Worm (Caenorhabditis elegans): ENCODE measurements around the gene srw-76.

The srw-76 gene

DNA sequence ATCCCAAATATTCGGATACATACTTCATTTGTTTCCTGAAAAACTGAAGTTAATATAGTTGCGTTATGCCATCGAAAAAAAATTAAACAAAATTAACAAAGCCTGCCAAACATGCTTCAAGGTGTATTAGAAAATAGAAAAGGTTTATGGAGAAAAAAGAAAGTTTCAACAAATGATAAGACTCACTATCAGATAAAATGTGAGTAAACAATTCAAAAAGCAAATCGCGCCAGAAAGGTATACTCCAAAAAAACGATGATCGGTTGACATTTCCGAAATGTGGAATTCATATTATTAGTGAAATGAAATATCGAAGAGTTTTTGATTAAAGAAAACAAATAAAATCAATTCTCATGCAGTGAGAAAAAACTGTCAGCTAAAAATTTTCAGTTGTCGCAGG lies 17.2 kb downstream of the srw-76 start, which contains the start of gene Y70C5A.3:
Y70C5A.3 (minus strand) TSS at position 50 of the 400 bp plus-strand sequence.
- no peak for TF ChIP-seq che-1 (tag; optimal IDR thresholded peaks at IDR 0.05)
- TF ChIP-seq pros-1 (tag; optimal IDR thresholded peaks at IDR 0.05), result no peak
- TF ChIP-seq fax-1 (tag; optimal IDR thresholded peaks at IDR 0.05), result no peak

ce11 chrV:16617462-16617861 lies 20.6 kb downstream of the srw-76 start, which contains the start of gene Y70C5A.4:
Y70C5A.4 (plus strand) TSS chrV:16617762.
- TF ChIP-seq pha-2 (tag; optimal IDR thresholded peaks at IDR 0.05) (no peak), F13H6.1 (tag; optimal IDR thresholded peaks at IDR 0.05) (no peak), pax-1 (tag; optimal IDR thresholded peaks at IDR 0.05) (no peak), unc-86 (tag; optimal IDR thresholded peaks at IDR 0.05) (no peak), syd-9 (tag; optimal IDR thresholded peaks at IDR 0.05) (no peak), lin-11 (tag; optimal IDR thresholded peaks at IDR 0.05) (no peak), ztf-16 (tag; optimal IDR thresholded peaks at IDR 0.05) (no peak), pqm-1 (tag; optimal IDR thresholded peaks at IDR 0.05) (no peak), nhr-11 (tag; optimal IDR thresholded peaks at IDR 0.05) (no peak), dve-1 (tag; optimal IDR thresholded peaks at IDR 0.05) (no peak), ceh-14 (tag; optimal IDR thresholded peaks at IDR 0.05) (no peak), K02D7.2 (tag; optimal IDR thresholded peaks at IDR 0.05) (no peak), tbx-7 (tag; optimal IDR thresholded peaks at IDR 0.05) (no peak), fkh-10 (GFP tag; optimal IDR thresholded peaks at IDR 0.05) (no peak), nfya-1 (tag; optimal IDR thresholded peaks at IDR 0.05) (no peak), pag-3 (tag; optimal IDR thresholded peaks at IDR 0.05; ENCODE audit: borderline replicate concordance) (no peak), ceh-19 (GFP tag; optimal IDR thresholded peaks at IDR 0.05) (no peak), ceh-6 (GFP tag; optimal IDR thresholded peaks at IDR 0.05) (no peak)

DNA sequence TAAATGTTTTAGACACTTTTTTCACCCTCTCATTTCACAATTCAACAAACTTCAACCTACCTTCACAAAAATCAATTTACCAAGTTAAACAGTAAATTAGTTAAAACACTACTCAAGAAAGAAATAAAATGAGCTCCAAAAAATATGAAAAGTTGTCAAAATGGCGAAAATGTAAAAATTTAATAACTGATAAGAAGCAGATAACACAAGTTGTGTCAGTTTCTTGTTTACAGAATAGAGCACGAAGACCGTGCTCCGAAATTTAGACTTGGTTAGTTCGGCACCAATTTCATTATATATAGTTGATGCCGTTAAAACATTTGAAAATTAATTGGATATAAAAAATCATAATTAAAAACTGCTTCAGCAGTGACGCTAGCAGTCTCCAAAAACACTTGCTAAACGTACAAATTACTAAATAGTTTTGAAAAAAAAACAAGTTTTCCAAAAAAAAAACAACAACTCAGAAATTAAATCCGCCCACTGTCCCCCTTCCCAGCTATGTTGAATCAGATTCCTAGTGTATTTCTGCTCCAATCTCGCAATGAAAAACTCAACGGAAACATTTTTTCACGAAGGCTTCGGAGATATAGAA lies 27.2 kb downstream of the srw-76 start, which contains the start of gene srw-54:
srw-54 (plus strand) TSS at position 545 of the 595 bp plus-strand sequence.
- TF ChIP-seq syd-9 (tag; optimal IDR thresholded peaks at IDR 0.05) (no peak), ahr-1 (tag; optimal IDR thresholded peaks at IDR 0.05) (no peak), unc-55 (GFP tag; optimal IDR thresholded peaks at IDR 0.05) (no peak), fax-1 (tag; optimal IDR thresholded peaks at IDR 0.05) (no peak), mec-3 (tag; optimal IDR thresholded peaks at IDR 0.05; ENCODE audit: borderline replicate concordance) (no peak), ama-1 (optimal IDR thresholded peaks at IDR 0.05) (no peak), sox-2 (GFP tag; IDR thresholded peaks at IDR 0.05) (no peak), ceh-48 (tag; optimal IDR thresholded peaks at IDR 0.05) (no peak), K09A11.1 (tag; optimal IDR thresholded peaks at IDR 0.05; ENCODE audit: insufficient read depth) (no peak)

DNA sequence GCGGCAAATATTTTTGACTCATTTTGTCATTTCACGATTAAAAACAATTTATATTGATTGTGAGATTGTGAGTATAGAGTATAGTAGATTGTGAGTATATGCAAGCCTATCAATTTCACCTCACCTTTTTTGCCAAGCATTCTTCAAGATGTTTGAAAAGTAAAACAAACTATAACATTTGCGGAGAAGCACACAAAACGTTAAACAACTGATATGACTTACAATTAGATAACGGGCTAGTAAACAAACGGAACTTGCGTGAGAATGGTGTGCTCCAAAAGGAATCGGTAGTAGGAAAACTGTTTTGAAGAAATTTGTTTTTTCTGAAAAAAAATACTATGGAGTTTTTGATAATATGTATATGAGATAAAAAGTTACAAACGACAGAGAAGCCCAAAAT lies 28.0 kb downstream of the srw-76 start:
- TF ChIP-seq madf-2 (tag; optimal IDR thresholded peaks at IDR 0.05) (no peak), ref-2 (tag; optimal IDR thresholded peaks at IDR 0.05) (no peak), ama-1 (optimal IDR thresholded peaks at IDR 0.05) (no peak), fkh-6 (tag; optimal IDR thresholded peaks at IDR 0.05) (no peak), ceh-34 (tag; optimal IDR thresholded peaks at IDR 0.05) (no peak), ceh-2 (tag; optimal IDR thresholded peaks at IDR 0.05) (no peak), pqm-1 (tag; optimal IDR thresholded peaks at IDR 0.05) (no peak), syd-9 (tag; optimal IDR thresholded peaks at IDR 0.05) (no peak), sdc-2 (tag; optimal IDR thresholded peaks at IDR 0.05) (no peak), pax-1 (tag; optimal IDR thresholded peaks at IDR 0.05) (no peak), sox-2 (GFP tag; IDR thresholded peaks at IDR 0.05) (no peak), unc-55 (GFP tag; optimal IDR thresholded peaks at IDR 0.05) (no peak), ceh-18 (tag; optimal IDR thresholded peaks at IDR 0.05) (no peak)

DNA sequence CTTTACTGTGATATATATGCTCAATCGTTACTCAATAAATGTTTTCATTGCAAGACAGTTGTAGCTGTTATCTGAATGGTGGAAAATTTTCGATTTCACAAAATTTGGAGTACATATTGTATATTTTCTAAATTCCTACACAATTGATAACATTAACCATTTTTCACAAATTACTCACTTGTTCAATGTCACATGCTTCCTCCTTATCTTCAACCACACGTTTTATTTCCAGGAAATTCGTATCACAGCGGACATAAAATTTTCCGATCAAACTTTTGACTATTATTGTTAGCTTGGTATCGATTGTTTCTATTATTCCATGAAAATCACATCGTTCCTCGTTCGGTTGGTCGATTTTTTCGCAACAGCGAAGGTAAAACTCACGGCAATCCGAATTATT lies 29.6 kb downstream of the srw-76 start:
- TF ChIP-seq mec-3 (tag; optimal IDR thresholded peaks at IDR 0.05; ENCODE audit: borderline replicate concordance) (no peak), ceh-48 (tag; optimal IDR thresholded peaks at IDR 0.05) (no peak), pax-1 (tag; optimal IDR thresholded peaks at IDR 0.05) (no peak), nfya-1 (tag; optimal IDR thresholded peaks at IDR 0.05) (no peak), madf-2 (tag; optimal IDR thresholded peaks at IDR 0.05) (no peak)
